Worm (Caenorhabditis elegans): ENCODE data around the gene ceh-34.
A peak's percentile ranks its signal among the peaks of the same experiment; 100 is the strongest.

Gene ceh-34

ce11 chrV:5271487-5271886 is 47.9 kb downstream of the ceh-34 start (continued):
- no peak for TF ChIP-seq snpc-1.1 (tag; optimal IDR thresholded peaks at IDR 0.05; ENCODE audit: insufficient read depth)
- TF ChIP-seq F55B11.4 (tag; optimal IDR thresholded peaks at IDR 0.05; ENCODE audit: borderline replicate concordance, insufficient read depth), result no peak
- TF ChIP-seq snpc-4 (GFP tag; optimal IDR thresholded peaks at IDR 0.05), result no peak
- peak in 3 of 4 experiments; percentile 6 to 56 (median 37) for TF ChIP-seq snpc-4 (tag; optimal IDR thresholded peaks at IDR 0.05)
- TF ChIP-seq egl-44 (GFP tag; IDR thresholded peaks at IDR 0.05), result peak; percentile 84; the same call in 1 of the 2 replicates
- TF ChIP-seq let-607 (tag; optimal IDR thresholded peaks at IDR 0.05), result peak in 1 of 2 experiments; percentile 18
- TF ChIP-seq lsy-27 (tag; optimal IDR thresholded peaks at IDR 0.05; ENCODE audit: borderline replicate concordance, insufficient read depth), result no peak
- TF ChIP-seq bed-2 (GFP tag; IDR thresholded peaks at IDR 0.05), result no peak
- TF ChIP-seq nfya-2 (GFP tag; IDR thresholded peaks at IDR 0.05), result no peak
- TF ChIP-seq egrh-3 (GFP tag; IDR thresholded peaks at IDR 0.05), result no peak
- no peak for TF ChIP-seq F23B12.7 (tag; optimal IDR thresholded peaks at IDR 0.05; ENCODE audit: insufficient read depth)
- TF ChIP-seq snpc-3.4 (tag; optimal IDR thresholded peaks at IDR 0.05), result no peak
- TF ChIP-seq nhr-179 (tag; optimal IDR thresholded peaks at IDR 0.05), result no peak
- no peak for TF ChIP-seq akir-1 (GFP tag; optimal IDR thresholded peaks at IDR 0.05)
- peak; percentile 64 for TF ChIP-seq attf-5 (GFP tag; optimal IDR thresholded peaks at IDR 0.05)
- no peak for TF ChIP-seq mel-28 (tag; optimal IDR thresholded peaks at IDR 0.05; ENCODE audit: borderline replicate concordance)
- TF ChIP-seq ceh-58 (GFP tag; IDR thresholded peaks at IDR 0.05), result no peak
- peak; percentile 11 for TF ChIP-seq F52B5.7 (tag; optimal IDR thresholded peaks at IDR 0.05)
- TF ChIP-seq T26A5.8 (tag; optimal IDR thresholded peaks at IDR 0.05), result no peak
- no peak for TF ChIP-seq unc-130 (GFP tag; optimal IDR thresholded peaks at IDR 0.05)
- TF ChIP-seq atf-7 (tag; optimal IDR thresholded peaks at IDR 0.05), result peak; percentile 82
- TF ChIP-seq fkh-3 (tag; optimal IDR thresholded peaks at IDR 0.05), result no peak
- peak; percentile 50; the same call in 1 of the 2 replicates for TF ChIP-seq Y53G8AR.9 (GFP tag; conservative IDR thresholded peaks at IDR 0.05)
- no peak for TF ChIP-seq ceh-27 (GFP tag; optimal IDR thresholded peaks at IDR 0.05)
- no peak for TF ChIP-seq D2030.7 (GFP tag; IDR thresholded peaks at IDR 0.05)
- TF ChIP-seq ztf-25 (GFP tag; IDR thresholded peaks at IDR 0.05), result no peak
- TF ChIP-seq ztf-6 (GFP tag; IDR thresholded peaks at IDR 0.05), result 0 out of 2 replicates have a peak, but pooled peaks have one; percentile 10
- peak; percentile 78; the same call in 1 of the 2 replicates for TF ChIP-seq K11D2.4 (GFP tag; IDR thresholded peaks at IDR 0.05)
- TF ChIP-seq aptf-2 (GFP tag; conservative IDR thresholded peaks at IDR 0.05), result no peak
- TF ChIP-seq ceh-79 (tag; optimal IDR thresholded peaks at IDR 0.05), result no peak
- TF ChIP-seq egl-18 (GFP tag; IDR thresholded peaks at IDR 0.05), result no peak
- peak; percentile 86 for TF ChIP-seq nfyb-1 (GFP tag; IDR thresholded peaks at IDR 0.05)
- TF ChIP-seq mcd-1 (GFP tag; IDR thresholded peaks at IDR 0.05), result peak; percentile 76
- no peak for TF ChIP-seq C17E4.6 (GFP tag; IDR thresholded peaks at IDR 0.05)
- TF ChIP-seq hmg-1.2 (GFP tag; IDR thresholded peaks at IDR 0.05), result peak; percentile 14; the same call in 1 of the 2 replicates
- peak; percentile 71 for TF ChIP-seq lin-26 (GFP tag; IDR thresholded peaks at IDR 0.05)
- no peak for TF ChIP-seq attf-6 (GFP tag; IDR thresholded peaks at IDR 0.05)
- TF ChIP-seq Y56A3A.18 (GFP tag; IDR thresholded peaks at IDR 0.05), result no peak
- peak; percentile 86 for TF ChIP-seq chd-7 (tag; optimal IDR thresholded peaks at IDR 0.05)
- peak; percentile 41 for TF ChIP-seq lin-54 (GFP tag; optimal IDR thresholded peaks at IDR 0.05)
- no peak for TF ChIP-seq aptf-3 (GFP tag; IDR thresholded peaks at IDR 0.05)
- TF ChIP-seq B0035.1 (tag; optimal IDR thresholded peaks at IDR 0.05), result no peak
- no peak for TF ChIP-seq lin-40 (tag; optimal IDR thresholded peaks at IDR 0.05)
- TF ChIP-seq pbrm-1 (GFP tag; IDR thresholded peaks at IDR 0.05), result no peak
- no peak for TF ChIP-seq sdz-38 (tag; optimal IDR thresholded peaks at IDR 0.05)
- no peak for TF ChIP-seq mes-4 (tag; optimal IDR thresholded peaks at IDR 0.05)
- no peak for TF ChIP-seq efl-1 (GFP tag; optimal IDR thresholded peaks at IDR 0.05)
- TF ChIP-seq pha-4 (tag; optimal IDR thresholded peaks at IDR 0.05), result no peak
